3 worm cellular contexts compared by ENCODE assay signal in the genomic region with DNA sequence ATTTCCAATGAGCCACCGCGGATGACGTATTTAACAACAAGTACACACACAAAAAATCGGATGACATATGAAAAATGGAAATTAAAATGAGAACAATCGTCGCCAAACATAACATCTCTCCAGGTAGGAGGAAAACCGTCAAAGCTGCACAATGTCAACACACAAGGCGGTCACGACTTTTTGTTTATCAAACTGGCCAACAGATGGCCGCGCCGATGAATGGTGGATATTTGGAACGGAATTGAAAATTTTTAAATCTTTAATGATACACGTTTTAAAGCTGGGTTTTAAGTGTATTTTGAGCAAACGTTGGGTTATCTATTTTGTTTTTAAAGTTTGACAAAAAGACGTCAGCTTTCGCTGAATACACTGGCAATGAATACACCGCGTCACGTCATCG.
TF ChIP-seq lines count a peak whose summit lies in the region.

No protein-coding gene starts in this region.

TF ChIP-seq in whole organism, L3 larva, 47 proteins besides CTCF, POLR2A, EP300 and RAD21:
- no peak for TF ChIP-seq elt-3 (tag; optimal IDR thresholded peaks at IDR 0.05; lab: Kevin White, UChicago)
- TF ChIP-seq pha-4 (tag; optimal IDR thresholded peaks at IDR 0.05; lab: Kevin White, UChicago), result peak; percentile 62

TF ChIP-seq in whole organism, L4 larva, 104 proteins besides CTCF, POLR2A, EP300 and RAD21:
- TF ChIP-seq nhr-41 (GFP tag; IDR thresholded peaks at IDR 0.05; lab: Robert Waterston, UW) (no peak), pha-4 (GFP tag; IDR thresholded peaks at IDR 0.05; lab: Robert Waterston, UW) (no peak), pha-4 (tag; optimal IDR thresholded peaks at IDR 0.05; lab: Kevin White, UChicago) (peak; percentile 31), ceh-62 (tag; optimal IDR thresholded peaks at IDR 0.05; lab: Kevin White, UChicago) (no peak), aha-1 (tag; lab: Kevin White, UChicago) (peak; percentile 55)

TF ChIP-seq in whole organism, mixed stage, embryonic, 35 proteins besides CTCF, POLR2A, EP300 and RAD21:
- TF ChIP-seq zip-8 (tag; optimal IDR thresholded peaks at IDR 0.05; lab: Kevin White, UChicago) (no peak), nhr-76 (tag; optimal IDR thresholded peaks at IDR 0.05; lab: Kevin White, UChicago) (no peak), tbx-8 (GFP tag; optimal IDR thresholded peaks at IDR 0.05; lab: Kevin White, UChicago) (no peak), nhr-12 (tag; optimal IDR thresholded peaks at IDR 0.05; lab: Kevin White, UChicago) (no peak), hlh-1 (tag; optimal IDR thresholded peaks at IDR 0.05; lab: Kevin White, UChicago) (no peak), mls-2 (tag; optimal IDR thresholded peaks at IDR 0.05; lab: Kevin White, UChicago) (no peak), elt-3 (tag; optimal IDR thresholded peaks at IDR 0.05; lab: Kevin White, UChicago) (no peak), nhr-237 (tag; optimal IDR thresholded peaks at IDR 0.05; lab: Kevin White, UChicago) (no peak), ztf-11 (tag; optimal IDR thresholded peaks at IDR 0.05; lab: Kevin White, UChicago) (no peak), M03D4.4 (tag; optimal IDR thresholded peaks at IDR 0.05; lab: Kevin White, UChicago) (no peak), ham-2 (GFP tag; optimal IDR thresholded peaks at IDR 0.05; lab: Kevin White, UChicago) (peak; percentile 3), ceh-43 (GFP tag; optimal IDR thresholded peaks at IDR 0.05; lab: Kevin White, UChicago) (no peak), pha-4 (tag; optimal IDR thresholded peaks at IDR 0.05; lab: Kevin White, UChicago) (peak; percentile 85), nhr-2 (tag; optimal IDR thresholded peaks at IDR 0.05; lab: Kevin White, UChicago) (no peak), mep-1 (tag; optimal IDR thresholded peaks at IDR 0.05; lab: Kevin White, UChicago) (no peak)
